Fruit fly (Drosophila melanogaster): ENCODE results near the gene tomb.

DNA sequence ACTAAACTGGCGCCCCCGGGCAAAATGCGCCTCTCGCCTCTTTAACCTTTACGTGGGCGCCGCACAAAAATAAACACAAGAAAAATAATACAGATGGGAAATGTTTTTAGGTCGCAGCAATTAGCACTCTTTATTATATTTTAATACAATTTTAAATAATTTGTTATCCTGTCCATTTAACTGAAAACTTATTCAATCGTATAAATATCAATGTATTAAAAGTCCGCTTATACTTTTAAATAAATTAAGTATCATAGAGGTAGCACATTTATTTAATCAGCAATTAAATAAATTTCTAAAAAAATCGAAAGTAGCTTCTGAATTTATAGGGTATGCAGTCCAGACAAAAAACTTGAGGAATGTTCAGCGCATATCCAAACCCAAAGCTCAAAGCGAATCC, 29.5 kb downstream of the tomb start:
- TF ChIP-seq CG11617 (GFP tag; optimal IDR thresholded peaks at IDR 0.05) = no peak
- no peak for TF ChIP-seq bab1 (GFP tag; optimal IDR thresholded peaks at IDR 0.05)
- TF ChIP-seq cic (GFP tag; optimal IDR thresholded peaks at IDR 0.05) = no peak
- no peak for TF ChIP-seq pad (GFP tag; optimal IDR thresholded peaks at IDR 0.05)
- no peak for TF ChIP-seq Mnt (GFP tag; optimal IDR thresholded peaks at IDR 0.05)
- TF ChIP-seq Hr96 (GFP tag; optimal IDR thresholded peaks at IDR 0.05) = no peak
- no peak for TF ChIP-seq CG14711 (tag; optimal IDR thresholded peaks at IDR 0.05)
- TF ChIP-seq CG33017 (tag; optimal IDR thresholded peaks at IDR 0.05) = no peak
- no peak for TF ChIP-seq CG7045 (GFP tag; optimal IDR thresholded peaks at IDR 0.05)
- TF ChIP-seq CG5204 (GFP tag; optimal IDR thresholded peaks at IDR 0.05) = no peak
- TF ChIP-seq CG7101 (tag; optimal IDR thresholded peaks at IDR 0.05) = no peak

Data from whole organism, adult.